Worm (Caenorhabditis elegans): ENCODE measurements around the gene asp-8.

The asp-8 gene

ce11 chrV:3040930-3041329 is 16.6 kb downstream of the asp-8 start:
- TF ChIP-seq elt-2 (tag; optimal IDR thresholded peaks at IDR 0.05) (no peak), snpc-4 (tag; optimal IDR thresholded peaks at IDR 0.05) (no peak), ztf-4 (tag; optimal IDR thresholded peaks at IDR 0.05) (no peak), zag-1 (tag; optimal IDR thresholded peaks at IDR 0.05) (no peak), nhr-25 (tag; optimal IDR thresholded peaks at IDR 0.05) (no peak), mdl-1 (tag; optimal IDR thresholded peaks at IDR 0.05) (no peak), nhr-237 (tag; optimal IDR thresholded peaks at IDR 0.05) (no peak), nhr-43 (tag; optimal IDR thresholded peaks at IDR 0.05; ENCODE audit: poor library complexity, severe bottlenecking) (no peak), ztf-11 (tag; optimal IDR thresholded peaks at IDR 0.05) (no peak), ceh-16 (tag; optimal IDR thresholded peaks at IDR 0.05) (no peak), pha-4 (tag; optimal IDR thresholded peaks at IDR 0.05) (no peak), aly-2 (tag; optimal IDR thresholded peaks at IDR 0.05) (no peak)

ce11 chrV:3044837-3045236 is 20.5 kb downstream of the asp-8 start, which contains the start of gene F59D6.1:
TSS of gene F59D6.1 (plus strand) at chrV:3045137.
- TF ChIP-seq lsy-12 (tag; optimal IDR thresholded peaks at IDR 0.05): no peak
- no peak for TF ChIP-seq hmg-11 (tag; optimal IDR thresholded peaks at IDR 0.05)
- TF ChIP-seq lin-39 (tag; optimal IDR thresholded peaks at IDR 0.05): no peak
- TF ChIP-seq fos-1 (tag; optimal IDR thresholded peaks at IDR 0.05): no peak
- TF ChIP-seq aly-2 (tag; optimal IDR thresholded peaks at IDR 0.05): no peak
- TF ChIP-seq ceh-9 (tag; optimal IDR thresholded peaks at IDR 0.05): no peak
- no peak for TF ChIP-seq daf-12 (tag; optimal IDR thresholded peaks at IDR 0.05)
- TF ChIP-seq nhr-76 (tag; optimal IDR thresholded peaks at IDR 0.05): no peak
- TF ChIP-seq fkh-10 (GFP tag; optimal IDR thresholded peaks at IDR 0.05): no peak
- TF ChIP-seq nhr-237 (tag; optimal IDR thresholded peaks at IDR 0.05): no peak
- no peak for TF ChIP-seq nhr-77 (tag; optimal IDR thresholded peaks at IDR 0.05)
- no peak for TF ChIP-seq egl-5 (tag; optimal IDR thresholded peaks at IDR 0.05)
- no peak for TF ChIP-seq ceh-16 (tag; optimal IDR thresholded peaks at IDR 0.05)
- TF ChIP-seq ceh-28 (tag; optimal IDR thresholded peaks at IDR 0.05): no peak
- TF ChIP-seq eor-1 (tag; optimal IDR thresholded peaks at IDR 0.05): no peak
- no peak for TF ChIP-seq ZK546.5 (tag; optimal IDR thresholded peaks at IDR 0.05)
- TF ChIP-seq R02D3.7 (tag; optimal IDR thresholded peaks at IDR 0.05): no peak
- no peak for TF ChIP-seq skn-1 (tag; optimal IDR thresholded peaks at IDR 0.05)

- no peak for TF ChIP-seq fkh-10 (GFP tag; optimal IDR thresholded peaks at IDR 0.05)
- TF ChIP-seq ZK546.5 (tag; optimal IDR thresholded peaks at IDR 0.05): no peak
- TF ChIP-seq mml-1 (tag; optimal IDR thresholded peaks at IDR 0.05): no peak
- no peak for TF ChIP-seq fos-1 (tag; optimal IDR thresholded peaks at IDR 0.05)
- no peak for TF ChIP-seq daf-12 (tag; optimal IDR thresholded peaks at IDR 0.05)
- TF ChIP-seq nhr-25 (tag; optimal IDR thresholded peaks at IDR 0.05): no peak
- no peak for TF ChIP-seq mdl-1 (tag; optimal IDR thresholded peaks at IDR 0.05)
- no peak for TF ChIP-seq ceh-9 (tag; optimal IDR thresholded peaks at IDR 0.05)
- no peak for TF ChIP-seq nhr-67 (tag; optimal IDR thresholded peaks at IDR 0.05)
- TF ChIP-seq nhr-76 (tag; optimal IDR thresholded peaks at IDR 0.05): no peak
- TF ChIP-seq jun-1 (tag; optimal IDR thresholded peaks at IDR 0.05): no peak
Observed at ce11 chrV:3046364-3046763, 22.0 kb downstream of the asp-8 start.

- TF ChIP-seq nhr-28 (tag; optimal IDR thresholded peaks at IDR 0.05) (no peak), R02D3.7 (tag; optimal IDR thresholded peaks at IDR 0.05) (no peak)
Observed at ce11 chrV:3054254-3054653, 29.9 kb downstream of the asp-8 start, which contains the start of gene C50H11.8. TSS of gene C50H11.8 (plus strand) at chrV:3054554.

ce11 chrV:3058996-3059395 is 34.6 kb downstream of the asp-8 start, which contains the start of gene str-244:
TSS of gene str-244 (minus strand) at chrV:3059096.
- no peak for TF ChIP-seq eor-1 (tag; optimal IDR thresholded peaks at IDR 0.05)
- no peak for TF ChIP-seq lin-15B (tag; optimal IDR thresholded peaks at IDR 0.05)
- TF ChIP-seq ztf-4 (tag; optimal IDR thresholded peaks at IDR 0.05): no peak

ce11 chrV:3062078-3062477 is 37.7 kb downstream of the asp-8 start, which contains the start of gene srt-15:
TSS of gene srt-15 (minus strand) at chrV:3062178.
- TF ChIP-seq tbx-2 (tag; optimal IDR thresholded peaks at IDR 0.05) (no peak), nhr-28 (tag; optimal IDR thresholded peaks at IDR 0.05) (no peak), nhr-11 (tag; optimal IDR thresholded peaks at IDR 0.05) (no peak), unc-39 (tag; optimal IDR thresholded peaks at IDR 0.05) (no peak), ztf-11 (tag; optimal IDR thresholded peaks at IDR 0.05) (no peak), unc-62 (GFP tag; optimal IDR thresholded peaks at IDR 0.05) (no peak), elt-3 (tag; optimal IDR thresholded peaks at IDR 0.05) (no peak), hmg-11 (tag; optimal IDR thresholded peaks at IDR 0.05) (no peak), pha-4 (tag; optimal IDR thresholded peaks at IDR 0.05) (no peak), lsy-12 (tag; optimal IDR thresholded peaks at IDR 0.05) (no peak), ceh-82 (tag; optimal IDR thresholded peaks at IDR 0.05) (no peak), skn-1 (tag; optimal IDR thresholded peaks at IDR 0.05) (no peak), egl-5 (tag; optimal IDR thresholded peaks at IDR 0.05) (no peak), elt-2 (tag; optimal IDR thresholded peaks at IDR 0.05) (no peak), mml-1 (tag; optimal IDR thresholded peaks at IDR 0.05) (no peak), nhr-25 (tag; optimal IDR thresholded peaks at IDR 0.05) (no peak)
